Worm (Caenorhabditis elegans): ENCODE measurements around the gene cox-11.

ce11 chrIV:13282778-13283177, 38.7 kb downstream of the cox-11 start, which contains the start of gene cpsf-3:
- TF ChIP-seq pha-4 (GFP tag; IDR thresholded peaks at IDR 0.05), result no peak
- TF ChIP-seq pha-4 (tag; optimal IDR thresholded peaks at IDR 0.05), result no peak
- no peak for TF ChIP-seq zag-1 (tag; optimal IDR thresholded peaks at IDR 0.05)
- TF ChIP-seq nhr-76 (tag; optimal IDR thresholded peaks at IDR 0.05), result no peak
- TF ChIP-seq mdl-1 (tag; optimal IDR thresholded peaks at IDR 0.05), result no peak
